Worm (Caenorhabditis elegans) whole organism, L1 larva: ENCODE data around the gene nas-24.

Experiments
- C16A3.4 ChIP-seq: fragments of 150-350 bp; optimal IDR thresholded peaks from 2 replicates; lab custom pipeline; 2014; ENCODE audit warnings: missing biosample characterization, missing genetic modification characterization
- C34B4.2 ChIP-seq: sonication (generic microtip); optimal IDR thresholded peaks from 2 replicates; lab custom pipeline; 2017; ENCODE audit warnings: mild to moderate bottlenecking, missing genetic modification characterization, missing compliant biosample characterization
- F16B12.6 ChIP-seq: fragments of 150-350 bp; optimal IDR thresholded peaks from 2 replicates; lab custom pipeline; 2014; ENCODE audit warnings: missing biosample characterization, missing genetic modification characterization
- blmp-1 ChIP-seq: fragments of 150-350 bp; optimal IDR thresholded peaks from 2 replicates; lab custom pipeline; 2014; ENCODE audit warnings: missing biosample characterization, missing genetic modification characterization
- ceh-63 ChIP-seq: fragments of 200-800 bp; sonication (Bioruptor generic); optimal IDR thresholded peaks from 2 replicates; lab custom pipeline; 2018; ENCODE audit warnings: mild to moderate bottlenecking, missing genetic modification characterization, missing compliant biosample characterization
- ceh-88 ChIP-seq: fragments of 200-800 bp; sonication (Bioruptor generic); IDR thresholded peaks from 2 replicates; pipeline ENCODE4 v1.3.6; 2022; ENCODE audit warnings: missing genetic modification characterization, missing compliant biosample characterization
- ceh-90 ChIP-seq: sonication (generic microtip); optimal IDR thresholded peaks from 2 replicates; lab custom pipeline; 2016; ENCODE audit warnings: missing genetic modification characterization, missing compliant biosample characterization
- dsc-1 ChIP-seq: sonication (generic microtip); optimal IDR thresholded peaks from 2 replicates; lab custom pipeline; 2016; ENCODE audit warnings: mild to moderate bottlenecking, missing genetic modification characterization, missing compliant biosample characterization
- efl-1 ChIP-seq, 4 experiments: fragments of 150-350 bp; optimal IDR thresholded peaks in 3 of 4; peaks in 1 of 4; 1 replicate in 1 of 4; 2 replicates in 3 of 4; lab custom pipeline; 2014; ENCODE audit warnings: missing biosample characterization in 2 of 4, missing genetic modification characterization in 2 of 4, missing genetic modification reagents in 2 of 4
- egl-27 ChIP-seq, 2 experiments: fragments of 150-350 bp in 1 of 2; sonication (generic microtip); optimal IDR thresholded peaks; 3 replicates each; lab custom pipeline; 2017 to 2018; ENCODE audit warnings: missing biosample characterization in 2 of 2, missing genetic modification characterization in 2 of 2, missing genetic modification reagents in 2 of 2
- elt-2 ChIP-seq: sonication (generic microtip); optimal IDR thresholded peaks from 2 replicates; lab custom pipeline; 2016; ENCODE audit warnings: missing genetic modification characterization, mild to moderate bottlenecking, inconsistent platforms, missing compliant biosample characterization, missing genetic modification reagents
- elt-3 ChIP-seq, 6 experiments: fragments of 150-350 bp in 1 of 6; sonication (generic microtip); optimal IDR thresholded peaks; 2 replicates each; lab custom pipeline; 2017 to 2018; ENCODE audit warnings: missing biosample characterization in 6 of 6, missing genetic modification characterization in 6 of 6, inconsistent platforms in 1 of 6
- ets-5 ChIP-seq: fragments of 200-800 bp; sonication (Bioruptor generic); IDR thresholded peaks from 2 replicates; pipeline ENCODE4 v1.3.6; 2022; ENCODE audit warnings: missing genetic modification characterization, missing compliant biosample characterization
- fkh-10 ChIP-seq: sonication (generic microtip); optimal IDR thresholded peaks from 2 replicates; lab custom pipeline; 2017; ENCODE audit warnings: missing biosample characterization, missing genetic modification reagents, missing genetic modification characterization
- fkh-4 ChIP-seq: sonication (generic microtip); optimal IDR thresholded peaks from 2 replicates; lab custom pipeline; 2016; ENCODE audit warnings: missing compliant biosample characterization, missing genetic modification characterization, borderline replicate concordance
- fos-1 ChIP-seq: fragments of 150-350 bp; optimal IDR thresholded peaks from 2 replicates; lab custom pipeline; 2014; ENCODE audit warnings: missing biosample characterization, missing genetic modification characterization
- hlh-4 ChIP-seq: sonication (generic microtip); optimal IDR thresholded peaks from 2 replicates; lab custom pipeline; 2016; ENCODE audit warnings: mild to moderate bottlenecking, missing genetic modification characterization, missing compliant biosample characterization
- hpl-2 ChIP-seq: fragments of 150-350 bp; optimal IDR thresholded peaks from 2 replicates; lab custom pipeline; 2014; ENCODE audit warnings: missing biosample characterization, missing genetic modification reagents, missing genetic modification characterization
- isw-1 ChIP-seq: fragments of 200-800 bp; sonication (Bioruptor generic); IDR thresholded peaks from 2 replicates; pipeline ENCODE4 v1.3.6; 2022; ENCODE audit warnings: missing genetic modification characterization, missing compliant biosample characterization
- jun-1 ChIP-seq: fragments of 150-350 bp; optimal IDR thresholded peaks from 2 replicates; lab custom pipeline; 2014; ENCODE audit warnings: missing biosample characterization, missing genetic modification reagents, missing genetic modification characterization
- lin-13 ChIP-seq: fragments of 150-350 bp; optimal IDR thresholded peaks from 2 replicates; lab custom pipeline; 2014; ENCODE audit warnings: missing biosample characterization, missing genetic modification reagents, missing genetic modification characterization
- mab-9 ChIP-seq: fragments of 200-800 bp; sonication (Bioruptor generic); IDR thresholded peaks from 2 replicates; pipeline ENCODE4 v1.3.6; 2022; ENCODE audit warnings: missing genetic modification reagents, missing genetic modification characterization, missing compliant biosample characterization
- mdl-1 ChIP-seq, 2 experiments: fragments of 150-350 bp; optimal IDR thresholded peaks; 2 replicates each; lab custom pipeline; 2014 to 2017; ENCODE audit warnings: missing biosample characterization in 2 of 2, missing genetic modification characterization in 2 of 2, inconsistent platforms in 1 of 2
- mef-2 ChIP-seq: fragments of 150-350 bp; optimal IDR thresholded peaks from 2 replicates; lab custom pipeline; 2014; ENCODE audit warnings: missing biosample characterization, missing genetic modification characterization
- nhr-12 ChIP-seq: sonication (generic microtip); optimal IDR thresholded peaks from 2 replicates; lab custom pipeline; 2017; ENCODE audit warnings: missing biosample characterization, missing genetic modification characterization
- nhr-20 ChIP-seq: sonication (generic microtip); optimal IDR thresholded peaks from 2 replicates; lab custom pipeline; 2016; ENCODE audit warnings: mild to moderate bottlenecking, missing genetic modification characterization, missing compliant biosample characterization
- nhr-237 ChIP-seq: fragments of 150-350 bp; optimal IDR thresholded peaks from 2 replicates; lab custom pipeline; 2014; ENCODE audit warnings: missing biosample characterization, missing genetic modification characterization
- nhr-47 ChIP-seq: sonication (generic microtip); optimal IDR thresholded peaks from 2 replicates; lab custom pipeline; 2016; ENCODE audit warnings: mild to moderate bottlenecking, missing genetic modification characterization, moderate library complexity, missing compliant biosample characterization
- nhr-71 ChIP-seq: sonication (generic microtip); optimal IDR thresholded peaks from 2 replicates; lab custom pipeline; 2016; ENCODE audit warnings: mild to moderate bottlenecking, missing genetic modification characterization, moderate library complexity, missing compliant biosample characterization
- nhr-76 ChIP-seq: sonication (generic microtip); optimal IDR thresholded peaks from 2 replicates; lab custom pipeline; 2017; ENCODE audit warnings: missing biosample characterization, missing genetic modification characterization
- pax-3 ChIP-seq: fragments of 200-800 bp; sonication (Bioruptor generic); optimal IDR thresholded peaks from 2 replicates; lab custom pipeline; 2018; ENCODE audit warnings: mild to moderate bottlenecking, missing genetic modification characterization, moderate library complexity, missing compliant biosample characterization
- pqm-1 ChIP-seq: sonication (generic microtip); optimal IDR thresholded peaks from 3 replicates; lab custom pipeline; 2017; ENCODE audit warnings: missing biosample characterization, missing genetic modification characterization
- skn-1 ChIP-seq: fragments of 150-350 bp; optimal IDR thresholded peaks from 2 replicates; lab custom pipeline; 2014; ENCODE audit warnings: missing biosample characterization, missing genetic modification characterization
- snpc-4 ChIP-seq: fragments of 150-350 bp; optimal IDR thresholded peaks from 2 replicates; lab custom pipeline; 2014; ENCODE audit warnings: missing biosample characterization, missing genetic modification characterization
- snu-23 ChIP-seq: sonication (generic microtip); optimal IDR thresholded peaks from 2 replicates; lab custom pipeline; 2016; ENCODE audit warnings: missing genetic modification characterization, missing compliant biosample characterization
- sox-4 ChIP-seq: sonication (generic microtip); optimal IDR thresholded peaks from 2 replicates; lab custom pipeline; 2016; ENCODE audit warnings: missing genetic modification characterization, missing compliant biosample characterization
- sptf-1 ChIP-seq: fragments of 150-350 bp; optimal IDR thresholded peaks from 2 replicates; lab custom pipeline; 2014; ENCODE audit warnings: missing biosample characterization, missing genetic modification characterization
- sup-37 ChIP-seq: fragments of 200-800 bp; sonication (Bioruptor generic); optimal IDR thresholded peaks from 2 replicates; lab custom pipeline; 2018; ENCODE audit warnings: mild to moderate bottlenecking, missing genetic modification characterization, missing compliant biosample characterization
- swsn-7 ChIP-seq: sonication (generic microtip); optimal IDR thresholded peaks from 2 replicates; lab custom pipeline; 2016; ENCODE audit warnings: missing genetic modification characterization, missing compliant biosample characterization
- tbx-2 ChIP-seq: sonication (generic microtip); optimal IDR thresholded peaks from 2 replicates; lab custom pipeline; 2016; ENCODE audit warnings: missing genetic modification characterization, missing compliant biosample characterization
- unc-130 ChIP-seq: fragments of 150-350 bp; optimal IDR thresholded peaks from 2 replicates; lab custom pipeline; 2017; ENCODE audit warnings: missing biosample characterization, missing genetic modification characterization, inconsistent platforms
- unc-62 ChIP-seq: fragments of 150-350 bp; optimal IDR thresholded peaks from 2 replicates; lab custom pipeline; 2014; ENCODE audit warnings: missing biosample characterization, missing genetic modification reagents, missing genetic modification characterization
- unc-98 ChIP-seq: fragments of 200-800 bp; sonication (Bioruptor generic); IDR thresholded peaks from 2 replicates; pipeline ENCODE4 v1.3.6; 2022; ENCODE audit warnings: missing genetic modification characterization, missing compliant biosample characterization
- zip-4 ChIP-seq: fragments of 200-800 bp; sonication (Bioruptor generic); optimal IDR thresholded peaks from 2 replicates; lab custom pipeline; 2018; ENCODE audit warnings: mild to moderate bottlenecking, missing genetic modification characterization, moderate library complexity, missing compliant biosample characterization

The nas-24 gene

ce11 chrV:13736147-13736546 lies 33.0 kb upstream of the nas-24 start, which contains the start of gene F35E12.6:
Gene F35E12.6 (minus strand): TSS chrV:13736247.
- TF ChIP-seq blmp-1 (tag; lab: Kevin White, UChicago) (no peak), elt-2 (peak; percentile 37), zip-4 (no peak), ceh-63 (GFP tag; lab: Kevin White, UChicago) (no peak), egl-27 (tag; optimal IDR thresholded peaks at IDR 0.05; lab: Kevin White, UChicago) (no peak), C16A3.4 (tag; lab: Kevin White, UChicago) (no peak)

DNA sequence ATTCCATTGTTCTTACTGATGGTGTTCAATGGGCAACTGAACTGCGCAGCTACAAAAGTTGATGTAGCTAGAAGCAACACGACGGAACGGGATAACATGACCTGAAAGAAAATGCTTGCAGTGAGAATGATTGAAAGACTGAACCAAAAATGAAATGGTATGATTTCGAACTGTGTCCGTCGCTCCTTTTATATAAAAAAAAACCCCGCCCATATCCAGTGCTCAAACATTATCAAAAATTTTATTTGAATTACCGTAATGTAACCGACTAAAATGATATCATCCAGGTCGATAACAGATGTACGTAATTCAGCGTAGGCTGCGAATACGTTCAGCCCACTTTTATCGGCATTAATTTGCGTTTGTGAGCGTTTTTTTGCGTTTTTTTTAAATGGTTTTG lies 30.8 kb upstream of the nas-24 start, which contains the start of gene irg-5:
TSS of gene irg-5 (minus strand) at position 101 of the 400 bp plus-strand sequence.
- TF ChIP-seq egl-27 (tag; optimal IDR thresholded peaks at IDR 0.05; lab: Kevin White, UChicago) (no peak), snu-23 (GFP tag; lab: Kevin White, UChicago) (no peak), nhr-47 (tag; lab: Kevin White, UChicago) (no peak), snpc-4 (tag; lab: Kevin White, UChicago) (no peak), ceh-88 (GFP tag; lab: Robert Waterston, UW) (no peak), zip-4 (no peak), fos-1 (tag; lab: Kevin White, UChicago) (no peak), nhr-76 (no peak), sox-4 (tag; lab: Kevin White, UChicago) (no peak), ets-5 (GFP tag; lab: Robert Waterston, UW) (no peak), efl-1 (optimal IDR thresholded peaks at IDR 0.05; lab: Kevin White, UChicago) (no peak), efl-1 (GFP tag; optimal IDR thresholded peaks at IDR 0.05 in 1 of 2; lab: Kevin White, UChicago) (no peak), ceh-63 (GFP tag; lab: Kevin White, UChicago) (no peak), unc-62 (GFP tag; lab: Kevin White, UChicago) (no peak), sup-37 (no peak), blmp-1 (tag; lab: Kevin White, UChicago) (no peak), C34B4.2 (no peak)

DNA sequence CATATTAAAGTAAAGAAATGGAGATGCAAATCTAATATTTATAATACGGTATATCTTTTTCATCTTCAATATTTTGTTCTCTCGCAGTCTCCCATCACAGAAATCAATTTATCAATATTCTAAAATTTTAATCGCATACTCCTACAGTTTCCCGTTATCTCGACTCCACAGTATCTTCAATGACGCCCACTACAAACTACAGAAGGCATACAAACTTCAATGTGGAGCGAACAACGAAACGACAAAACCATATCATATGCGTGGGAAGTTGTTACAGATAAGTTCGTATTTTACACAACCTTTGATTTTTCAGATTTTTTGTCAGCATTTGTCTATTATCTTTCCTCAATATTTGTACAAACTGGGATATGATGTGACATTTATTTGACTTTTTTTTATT lies 29.3 kb upstream of the nas-24 start:
- TF ChIP-seq swsn-7 (tag; lab: Kevin White, UChicago) (no peak), mab-9 (GFP tag; lab: Robert Waterston, UW) (no peak), fos-1 (tag; lab: Kevin White, UChicago) (no peak), ets-5 (GFP tag; lab: Robert Waterston, UW) (no peak), hpl-2 (GFP tag; lab: Kevin White, UChicago) (no peak), hlh-4 (no peak), nhr-71 (tag; lab: Kevin White, UChicago) (no peak), nhr-47 (tag; lab: Kevin White, UChicago) (no peak), unc-98 (GFP tag; lab: Robert Waterston, UW) (no peak), mef-2 (tag; lab: Kevin White, UChicago) (no peak), sptf-1 (no peak), elt-3 (tag; optimal IDR thresholded peaks at IDR 0.05; lab: Kevin White, UChicago) (no peak), fkh-10 (no peak), fkh-4 (tag; lab: Kevin White, UChicago) (no peak), isw-1 (GFP tag; lab: Robert Waterston, UW) (no peak), efl-1 (optimal IDR thresholded peaks at IDR 0.05; lab: Kevin White, UChicago) (no peak), efl-1 (GFP tag; optimal IDR thresholded peaks at IDR 0.05 in 1 of 2; lab: Kevin White, UChicago) (peak in 1 of 2 experiments; percentile 3), nhr-237 (tag; lab: Kevin White, UChicago) (no peak), dsc-1 (tag; lab: Kevin White, UChicago) (no peak), pqm-1 (tag; lab: Kevin White, UChicago) (no peak), unc-130 (tag; lab: Kevin White, UChicago) (no peak), sup-37 (no peak), F16B12.6 (no peak), skn-1 (tag; lab: Kevin White, UChicago) (no peak), elt-2 (peak; percentile 67), mdl-1 (tag; optimal IDR thresholded peaks at IDR 0.05; lab: Kevin White, UChicago) (no peak), jun-1 (tag; lab: Kevin White, UChicago) (no peak), lin-13 (GFP tag; lab: Kevin White, UChicago) (no peak), ceh-90 (no peak), nhr-12 (no peak), nhr-20 (tag; lab: Kevin White, UChicago) (peak; percentile 21), tbx-2 (tag; lab: Kevin White, UChicago) (no peak), pax-3 (peak; percentile 3)
